Fruit fly (Drosophila melanogaster): Measurements from ENCODE around the gene CG31776.

Gene CG31776

dm6 chr2L:3437068-3437467 is 32.9 kb upstream of the CG31776 start:
- TF ChIP-seq ey (GFP tag; optimal IDR thresholded peaks at IDR 0.05) = peak; percentile 67
- no peak for TF ChIP-seq usp (GFP tag; optimal IDR thresholded peaks at IDR 0.05)
- TF ChIP-seq dsf (GFP tag; optimal IDR thresholded peaks at IDR 0.05; ENCODE audit: borderline replicate concordance) = peak; percentile 30
- no peak for TF ChIP-seq Myc (optimal IDR thresholded peaks at IDR 0.05)
- TF ChIP-seq psq (GFP tag; optimal IDR thresholded peaks at IDR 0.05) = peak; percentile 79
- peak; percentile 95 for TF ChIP-seq br (GFP tag; optimal IDR thresholded peaks at IDR 0.05)
- TF ChIP-seq HLH106 (tag; optimal IDR thresholded peaks at IDR 0.05) = peak; percentile 87
- peak; percentile 82 for TF ChIP-seq fru (GFP tag; optimal IDR thresholded peaks at IDR 0.05)
- TF ChIP-seq h (GFP tag; optimal IDR thresholded peaks at IDR 0.05) = peak; percentile 85
- peak; percentile 85 for TF ChIP-seq rgr (GFP tag; optimal IDR thresholded peaks at IDR 0.05)
- TF ChIP-seq OdsH (GFP tag; optimal IDR thresholded peaks at IDR 0.05) = peak; percentile 93
- no peak for TF ChIP-seq Vsx2 (GFP tag; optimal IDR thresholded peaks at IDR 0.05; ENCODE audit: partially characterized antibody)
- peak; percentile 36 for TF ChIP-seq CG32264 (GFP tag; optimal IDR thresholded peaks at IDR 0.05)
- peak; percentile 60 for TF ChIP-seq woc (GFP tag; optimal IDR thresholded peaks at IDR 0.05)
- TF ChIP-seq Dfd (GFP tag; optimal IDR thresholded peaks at IDR 0.05) = no peak
- TF ChIP-seq lola (GFP tag; optimal IDR thresholded peaks at IDR 0.05) = no peak
- TF ChIP-seq GATAd (GFP tag; optimal IDR thresholded peaks at IDR 0.05) = peak; percentile 28
- peak; percentile 61 for TF ChIP-seq Jra (GFP tag; optimal IDR thresholded peaks at IDR 0.05)
- TF ChIP-seq brk (GFP tag; optimal IDR thresholded peaks at IDR 0.05) = peak; percentile 75
- TF ChIP-seq sage (GFP tag; optimal IDR thresholded peaks at IDR 0.05) = peak; percentile 8
- peak; percentile 72 for TF ChIP-seq tai (GFP tag; optimal IDR thresholded peaks at IDR 0.05)
- peak; percentile 95 for TF ChIP-seq Sp1 (GFP tag; optimal IDR thresholded peaks at IDR 0.05)
- TF ChIP-seq CrebA (GFP tag; optimal IDR thresholded peaks at IDR 0.05; ENCODE audit: borderline replicate concordance) = peak; percentile 31
- no peak for TF ChIP-seq Mio (GFP tag; optimal IDR thresholded peaks at IDR 0.05)
- TF ChIP-seq Hnf4 (GFP tag; optimal IDR thresholded peaks at IDR 0.05) = peak; percentile 89
- peak in 1 of 2 experiments; percentile 77 for TF ChIP-seq foxo (GFP tag; optimal IDR thresholded peaks at IDR 0.05)
- TF ChIP-seq Rel (GFP tag; optimal IDR thresholded peaks at IDR 0.05) = no peak
- TF ChIP-seq Rel (tag; optimal IDR thresholded peaks at IDR 0.05) = peak; percentile 75
- TF ChIP-seq CG9705 (GFP tag; optimal IDR thresholded peaks at IDR 0.05) = peak; percentile 73
- peak; percentile 54 for TF ChIP-seq dmrt93B (GFP tag; optimal IDR thresholded peaks at IDR 0.05)

dm6 chr2L:3438078-3438477 is 31.9 kb upstream of the CG31776 start:
- TF ChIP-seq sv (GFP tag; optimal IDR thresholded peaks at IDR 0.05) (no peak), dl (GFP tag; optimal IDR thresholded peaks at IDR 0.05; ENCODE audit: insufficient read depth in 1 of 2, partially characterized antibody in 2 of 2) (no peak), jim (GFP tag; optimal IDR thresholded peaks at IDR 0.05) (no peak), tai (GFP tag; optimal IDR thresholded peaks at IDR 0.05) (no peak), psq (GFP tag; optimal IDR thresholded peaks at IDR 0.05) (no peak), N (GFP tag; optimal IDR thresholded peaks at IDR 0.05) (no peak), fru (GFP tag; optimal IDR thresholded peaks at IDR 0.05) (no peak), foxo (GFP tag; optimal IDR thresholded peaks at IDR 0.05) (no peak), sage (GFP tag; optimal IDR thresholded peaks at IDR 0.05) (no peak), Rel (GFP tag; optimal IDR thresholded peaks at IDR 0.05) (no peak), Rel (tag; optimal IDR thresholded peaks at IDR 0.05) (no peak), Abd-B (GFP tag; optimal IDR thresholded peaks at IDR 0.05) (no peak), h (GFP tag; optimal IDR thresholded peaks at IDR 0.05) (no peak), Vsx2 (GFP tag; optimal IDR thresholded peaks at IDR 0.05; ENCODE audit: partially characterized antibody) (no peak), Myc (optimal IDR thresholded peaks at IDR 0.05) (no peak), CrebA (GFP tag; optimal IDR thresholded peaks at IDR 0.05; ENCODE audit: borderline replicate concordance) (no peak), br (GFP tag; optimal IDR thresholded peaks at IDR 0.05) (no peak), rgr (GFP tag; optimal IDR thresholded peaks at IDR 0.05) (no peak)

dm6 chr2L:3439502-3439901 is 30.5 kb upstream of the CG31776 start:
- TF ChIP-seq Dif (GFP tag; optimal IDR thresholded peaks at IDR 0.05; ENCODE audit: partially characterized antibody) (no peak), psq (GFP tag; optimal IDR thresholded peaks at IDR 0.05) (no peak), CG32264 (GFP tag; optimal IDR thresholded peaks at IDR 0.05) (no peak), Dfd (GFP tag; optimal IDR thresholded peaks at IDR 0.05) (no peak), lola (GFP tag; optimal IDR thresholded peaks at IDR 0.05) (no peak), fru (GFP tag; optimal IDR thresholded peaks at IDR 0.05) (no peak), Hnf4 (GFP tag; optimal IDR thresholded peaks at IDR 0.05) (no peak), GATAd (GFP tag; optimal IDR thresholded peaks at IDR 0.05) (no peak), Hr83 (GFP tag; optimal IDR thresholded peaks at IDR 0.05; ENCODE audit: poor library complexity, severe bottlenecking) (no peak), Rel (GFP tag; optimal IDR thresholded peaks at IDR 0.05) (no peak), Rel (tag; optimal IDR thresholded peaks at IDR 0.05) (no peak), Sp1 (GFP tag; optimal IDR thresholded peaks at IDR 0.05) (no peak), CG9705 (GFP tag; optimal IDR thresholded peaks at IDR 0.05) (no peak), foxo (GFP tag; optimal IDR thresholded peaks at IDR 0.05) (no peak)
